Fruit fly (Drosophila melanogaster) whole organism, embryonic: ENCODE measurements around the gene kdn.

Experiments used
- Aef1 ChIP-seq: fragments of 200-800 bp; sonication (Bioruptor generic); IDR thresholded peaks from 3 replicates; pipeline ENCODE4 v1.3.6; 2022; ENCODE audit warnings: missing biosample characterization, missing genetic modification characterization
- BEAF-32 ChIP-seq: fragments of 200-800 bp; sonication (Bioruptor generic); optimal IDR thresholded peaks from 3 replicates; lab custom pipeline; 2017; ENCODE audit warnings: missing biosample characterization, missing genetic modification characterization, mild to moderate bottlenecking, moderate library complexity, missing genetic modification reagents
- CG10321 ChIP-seq: fragments of 200-800 bp; sonication (Bioruptor generic); IDR thresholded peaks from 2 replicates; pipeline ENCODE4 v1.3.6; 2022; ENCODE audit warnings: missing biosample characterization, missing genetic modification characterization
- CG12299 ChIP-seq: fragments of 200-800 bp; sonication (Bioruptor generic); optimal IDR thresholded peaks from 2 replicates; lab custom pipeline; 2018; ENCODE audit warnings: missing biosample characterization, mild to moderate bottlenecking, missing genetic modification characterization
- CG12659 ChIP-seq: fragments of 200-800 bp; sonication (Bioruptor generic); optimal IDR thresholded peaks from 3 replicates; lab custom pipeline; 2017; ENCODE audit warnings: mild to moderate bottlenecking, missing biosample characterization, missing genetic modification reagents, missing genetic modification characterization
- CG13775 ChIP-seq: fragments of 200-800 bp; sonication (Bioruptor generic); optimal IDR thresholded peaks from 3 replicates; lab custom pipeline; 2017; ENCODE audit warnings: missing biosample characterization, mild to moderate bottlenecking, missing genetic modification characterization
- CG14050 ChIP-seq: fragments of 200-800 bp; sonication (Bioruptor generic); IDR thresholded peaks from 3 replicates; pipeline ENCODE4 v1.3.6; 2022; ENCODE audit warnings: missing biosample characterization, missing genetic modification characterization
- CG17802 ChIP-seq: fragments of 200-800 bp; sonication (Bioruptor generic); optimal IDR thresholded peaks from 2 replicates; lab custom pipeline; 2018; ENCODE audit warnings: missing biosample characterization, mild to moderate bottlenecking, missing genetic modification characterization, moderate library complexity
- CG30020 ChIP-seq: fragments of 200-800 bp; optimal IDR thresholded peaks from 2 replicates; lab custom pipeline; 2019; ENCODE audit warnings: missing biosample characterization, mild to moderate bottlenecking, missing genetic modification characterization, moderate library complexity
- CG30403 ChIP-seq: fragments of 200-800 bp; sonication (Bioruptor generic); optimal IDR thresholded peaks from 3 replicates; lab custom pipeline; 2016; ENCODE audit warnings: missing biosample characterization, missing genetic modification characterization
- CG33213 ChIP-seq: fragments of 200-800 bp; sonication (Bioruptor generic); optimal IDR thresholded peaks from 3 replicates; lab custom pipeline; 2016; ENCODE audit warnings: missing biosample characterization, missing genetic modification characterization
- CG34422 ChIP-seq: fragments of 200-800 bp; sonication (Bioruptor generic); IDR thresholded peaks from 3 replicates; pipeline ENCODE4 v1.3.6; 2022; ENCODE audit warnings: missing biosample characterization, missing genetic modification characterization
- CG6654 ChIP-seq: fragments of 200-800 bp; sonication (Bioruptor generic); optimal IDR thresholded peaks from 2 replicates; lab custom pipeline; 2017; ENCODE audit warnings: missing biosample characterization, mild to moderate bottlenecking, missing genetic modification characterization
- CG7963 ChIP-seq: fragments of 200-800 bp; sonication (Bioruptor generic); IDR thresholded peaks from 3 replicates; pipeline ENCODE4 v1.3.6; 2022; ENCODE audit warnings: missing biosample characterization, missing genetic modification characterization; ENCODE audit not compliant: partially characterized antibody
- CG9797 ChIP-seq: fragments of 200-800 bp; sonication (Bioruptor generic); optimal IDR thresholded peaks from 3 replicates; lab custom pipeline; 2018; ENCODE audit warnings: missing biosample characterization, mild to moderate bottlenecking, missing genetic modification characterization
- Deaf1 ChIP-seq: fragments of 200-800 bp; optimal IDR thresholded peaks from 3 replicates; lab custom pipeline; 2019; ENCODE audit warnings: missing biosample characterization, mild to moderate bottlenecking, missing genetic modification characterization, moderate library complexity
- Doc3 ChIP-seq: fragments of 200-800 bp; sonication (Bioruptor generic); IDR thresholded peaks from 3 replicates; pipeline ENCODE4 v1.3.6; 2022; ENCODE audit warnings: missing biosample characterization, missing genetic modification characterization; ENCODE audit not compliant: partially characterized antibody
- Dp ChIP-seq: fragments of 200-800 bp; sonication (Bioruptor generic); optimal IDR thresholded peaks from 2 replicates; lab custom pipeline; 2018; ENCODE audit warnings: missing biosample characterization, mild to moderate bottlenecking, missing genetic modification characterization, moderate library complexity
- Fer1 ChIP-seq: fragments of 200-800 bp; sonication (Bioruptor generic); optimal IDR thresholded peaks from 2 replicates; lab custom pipeline; 2017; ENCODE audit warnings: missing biosample characterization, mild to moderate bottlenecking, missing genetic modification characterization
- H15 ChIP-seq: fragments of 200-800 bp; sonication (Bioruptor generic); IDR thresholded peaks from 3 replicates; pipeline ENCODE4 v1.3.6; 2022; ENCODE audit warnings: missing biosample characterization, missing genetic modification characterization
- HmgD ChIP-seq: fragments of 200-800 bp; sonication (Bioruptor generic); optimal IDR thresholded peaks from 3 replicates; lab custom pipeline; 2016; ENCODE audit warnings: missing biosample characterization, missing genetic modification characterization
- Hmx ChIP-seq: fragments of 200-800 bp; sonication (Bioruptor generic); optimal IDR thresholded peaks from 2 replicates; lab custom pipeline; 2016; ENCODE audit warnings: missing biosample characterization, missing genetic modification characterization
- Hr78 ChIP-seq, 2 experiments: fragments of 200-800 bp in 1 of 2; fragments of >200 bp in 1 of 2; sonication (Bioruptor generic) in 1 of 2; optimal IDR thresholded peaks; 2 replicates each; lab custom pipeline; 2017 to 2019; ENCODE audit warnings: missing biosample characterization in 2 of 2, missing genetic modification characterization in 2 of 2, mild to moderate bottlenecking in 1 of 2, moderate library complexity in 1 of 2
- Optix ChIP-seq: fragments of 200-800 bp; sonication (Bioruptor generic); IDR thresholded peaks from 3 replicates; pipeline ENCODE4 v1.3.6; 2022; ENCODE audit warnings: missing biosample characterization, missing genetic modification characterization
- Sry-β ChIP-seq: fragments of 200-800 bp; sonication (Bioruptor generic); optimal IDR thresholded peaks from 2 replicates; lab custom pipeline; 2018; ENCODE audit warnings: missing biosample characterization, mild to moderate bottlenecking, missing genetic modification characterization, moderate library complexity
- Stat92E ChIP-seq, 3 experiments: fragments of >200 bp in 2 of 3; fragments of 200-800 bp in 1 of 3; sonication (Bioruptor generic) in 1 of 3; optimal IDR thresholded peaks; 2 replicates each; lab custom pipeline; 2017 to 2019; ENCODE audit warnings: missing biosample characterization in 3 of 3, missing genetic modification characterization in 3 of 3, mild to moderate bottlenecking in 1 of 3, moderate library complexity in 1 of 3
- az2 ChIP-seq: fragments of 200-800 bp; sonication (Bioruptor generic); optimal IDR thresholded peaks from 3 replicates; lab custom pipeline; 2016; ENCODE audit warnings: missing biosample characterization, missing genetic modification characterization
- chm ChIP-seq: fragments of 200-800 bp; sonication (Bioruptor generic); IDR thresholded peaks from 2 replicates; pipeline ENCODE4 v1.3.6; 2022; ENCODE audit warnings: missing biosample characterization, missing genetic modification characterization
- corto ChIP-seq: fragments of 200-800 bp; sonication (Bioruptor generic); optimal IDR thresholded peaks from 2 replicates; lab custom pipeline; 2016; ENCODE audit warnings: missing biosample characterization, mild to moderate bottlenecking, missing genetic modification characterization, moderate library complexity
- gsb ChIP-seq: fragments of 200-800 bp; sonication (Bioruptor generic); IDR thresholded peaks from 2 replicates; pipeline ENCODE4 v1.3.6; 2022; ENCODE audit warnings: missing biosample characterization, missing genetic modification characterization
- hbn ChIP-seq: fragments of 200-800 bp; sonication (Bioruptor generic); IDR thresholded peaks from 2 replicates; pipeline ENCODE4 v1.3.6; 2022; ENCODE audit warnings: missing biosample characterization, missing genetic modification characterization; ENCODE audit not compliant: partially characterized antibody
- ken ChIP-seq: fragments of 200-800 bp; sonication (Bioruptor generic); IDR thresholded peaks from 3 replicates; pipeline ENCODE4 v1.3.6; 2022; ENCODE audit warnings: missing biosample characterization, missing genetic modification characterization
- klu ChIP-seq: fragments of 200-800 bp; sonication (Bioruptor generic); IDR thresholded peaks from 2 replicates; pipeline ENCODE4 v1.3.6; 2022; ENCODE audit warnings: missing biosample characterization, missing genetic modification characterization
- nmo ChIP-seq: fragments of 200-800 bp; sonication (Bioruptor generic); optimal IDR thresholded peaks from 2 replicates; lab custom pipeline; 2018; ENCODE audit warnings: missing biosample characterization, mild to moderate bottlenecking, missing genetic modification characterization, moderate library complexity
- odd ChIP-seq: fragments of 200-800 bp; sonication (Bioruptor generic); optimal IDR thresholded peaks from 2 replicates; lab custom pipeline; 2017; ENCODE audit warnings: missing biosample characterization, mild to moderate bottlenecking, missing genetic modification characterization
- p53 ChIP-seq: fragments of 200-800 bp; sonication (Bioruptor generic); optimal IDR thresholded peaks from 2 replicates; lab custom pipeline; 2016; ENCODE audit warnings: missing biosample characterization, missing genetic modification characterization
- peb ChIP-seq: fragments of 200-800 bp; sonication (Bioruptor generic); IDR thresholded peaks from 2 replicates; pipeline ENCODE4 v1.3.6; 2022; ENCODE audit warnings: missing biosample characterization, missing genetic modification characterization
- pzg ChIP-seq: fragments of 200-800 bp; sonication (Bioruptor generic); optimal IDR thresholded peaks from 3 replicates; lab custom pipeline; 2018; ENCODE audit warnings: missing biosample characterization, mild to moderate bottlenecking, missing genetic modification characterization, moderate library complexity
- slp2 ChIP-seq: fragments of 200-800 bp; sonication (Bioruptor generic); optimal IDR thresholded peaks from 2 replicates; lab custom pipeline; 2016; ENCODE audit warnings: missing biosample characterization, missing genetic modification characterization
- sna ChIP-seq: fragments of 200-800 bp; sonication (Bioruptor generic); IDR thresholded peaks from 2 replicates; pipeline ENCODE4 v1.3.6; 2022; ENCODE audit warnings: missing biosample characterization, missing genetic modification characterization; ENCODE audit not compliant: partially characterized antibody
- sob ChIP-seq: fragments of 200-800 bp; sonication (Bioruptor generic); IDR thresholded peaks from 2 replicates; pipeline ENCODE4 v1.3.6; 2022; ENCODE audit warnings: missing biosample characterization, missing genetic modification characterization
- tin ChIP-seq: fragments of 200-800 bp; sonication (Bioruptor generic); optimal IDR thresholded peaks from 3 replicates; lab custom pipeline; 2016; ENCODE audit warnings: missing biosample characterization, missing genetic modification characterization
- tll ChIP-seq, 2 experiments: fragments of 200-800 bp in 1 of 2; fragments of >200 bp in 1 of 2; sonication (Bioruptor generic) in 1 of 2; optimal IDR thresholded peaks; 2 replicates each; lab custom pipeline; 2017 to 2019; ENCODE audit warnings: missing biosample characterization in 2 of 2, missing genetic modification characterization in 2 of 2, mild to moderate bottlenecking in 1 of 2, moderate library complexity in 1 of 2
- twi ChIP-seq: fragments of 200-800 bp; optimal IDR thresholded peaks from 2 replicates; lab custom pipeline; 2019; ENCODE audit warnings: missing biosample characterization, mild to moderate bottlenecking, missing genetic modification characterization, moderate library complexity
- vfl ChIP-seq: fragments of 200-800 bp; sonication (Bioruptor generic); optimal IDR thresholded peaks from 2 replicates; lab custom pipeline; 2016; ENCODE audit warnings: missing biosample characterization, missing genetic modification characterization
- zen2 ChIP-seq: fragments of 200-800 bp; sonication (Bioruptor generic); IDR thresholded peaks from 3 replicates; pipeline ENCODE4 v1.3.6; 2022; ENCODE audit warnings: missing biosample characterization, missing genetic modification characterization; ENCODE audit not compliant: partially characterized antibody
- zfh1 ChIP-seq: fragments of 200-800 bp; sonication (Bioruptor generic); IDR thresholded peaks from 3 replicates; pipeline ENCODE4 v1.3.6; 2022; ENCODE audit warnings: missing biosample characterization, missing genetic modification characterization

The kdn gene

dm6 chrX:6339970-6340548 is 10.4 kb upstream of the kdn start (continued):
- no peak for TF ChIP-seq CG10321 (GFP tag; lab: Robert Waterston, UW)
- no peak for TF ChIP-seq Dp
- TF ChIP-seq Stat92E (GFP tag; optimal IDR thresholded peaks at IDR 0.05; lab: Kevin White, UChicago): no peak
- TF ChIP-seq CG33213 (GFP tag; lab: Kevin White, UChicago): peak; percentile 21
- TF ChIP-seq CG30403 (GFP tag; lab: Kevin White, UChicago): peak; percentile 43
- TF ChIP-seq Hr78 (GFP tag; optimal IDR thresholded peaks at IDR 0.05; lab: Kevin White, UChicago): peak in 1 of 2 experiments; percentile 54
- TF ChIP-seq Fer1: peak; percentile 29
- peak; percentile 35; the same call in 1 of the 3 replicates for TF ChIP-seq Optix (GFP tag; lab: Robert Waterston, UW)
- TF ChIP-seq twi (tag; lab: Kevin White, UChicago): no peak
- TF ChIP-seq sna (GFP tag; lab: Robert Waterston, UW): no peak
- TF ChIP-seq CG14050 (GFP tag; lab: Robert Waterston, UW): peak; percentile 45; the same call in 1 of the 3 replicates
- TF ChIP-seq pzg (GFP tag; lab: Kevin White, UChicago): no peak

- TF ChIP-seq ken (GFP tag; lab: Robert Waterston, UW) (no peak), Doc3 (GFP tag; lab: Robert Waterston, UW) (no peak), gsb (GFP tag; lab: Robert Waterston, UW) (0 out of 2 replicates have a peak, but pooled peaks have one; percentile 18), CG10321 (GFP tag; lab: Robert Waterston, UW) (no peak), klu (peak; percentile 40; the same call in 1 of the 2 replicates), CG34422 (GFP tag; lab: Robert Waterston, UW) (no peak), sob (GFP tag; lab: Robert Waterston, UW) (peak; percentile 39), vfl (GFP tag; lab: Kevin White, UChicago) (peak; percentile 22), CG6654 (peak; percentile 59), Deaf1 (peak; percentile 56), Aef1 (GFP tag; lab: Robert Waterston, UW) (peak; percentile 40; the same call in 1 of the 3 replicates), peb (peak; percentile 35; the same call in 1 of the 2 replicates), odd (GFP tag; lab: Kevin White, UChicago) (peak; percentile 87), CG9797 (GFP tag; lab: Kevin White, UChicago) (no peak), az2 (GFP tag; lab: Kevin White, UChicago) (peak; percentile 61), tll (GFP tag; optimal IDR thresholded peaks at IDR 0.05; lab: Kevin White, UChicago) (no peak), nmo (GFP tag; lab: Kevin White, UChicago) (peak; percentile 82), chm (GFP tag; lab: Robert Waterston, UW) (no peak), zfh1 (GFP tag; lab: Robert Waterston, UW) (0 out of 3 replicates have a peak, but pooled peaks have one; percentile 38), BEAF-32 (GFP tag; lab: Kevin White, UChicago) (no peak), CG17802 (tag; lab: Kevin White, UChicago) (no peak), CG12299 (peak; percentile 30), CG13775 (GFP tag; lab: Kevin White, UChicago) (peak; percentile 76), hbn (GFP tag; lab: Robert Waterston, UW) (no peak), tin (GFP tag; lab: Kevin White, UChicago) (peak; percentile 44), corto (GFP tag; lab: Kevin White, UChicago) (peak; percentile 15), CG30020 (tag; lab: Kevin White, UChicago) (peak; percentile 34), CG12659 (GFP tag; lab: Kevin White, UChicago) (peak; percentile 87), CG7963 (no peak), Sry-β (no peak), p53 (GFP tag; lab: Kevin White, UChicago) (no peak), slp2 (peak; percentile 1), zen2 (no peak), HmgD (GFP tag; lab: Kevin White, UChicago) (no peak), H15 (GFP tag; lab: Robert Waterston, UW) (peak; percentile 55; the same call in 1 of the 3 replicates), Hmx (GFP tag; lab: Kevin White, UChicago) (no peak)
These were observed 9.8 kb upstream of the kdn start for dm6 chrX:6340593-6341068.
